Worm (Caenorhabditis elegans): ENCODE data around the gene mod-1.

DNA sequence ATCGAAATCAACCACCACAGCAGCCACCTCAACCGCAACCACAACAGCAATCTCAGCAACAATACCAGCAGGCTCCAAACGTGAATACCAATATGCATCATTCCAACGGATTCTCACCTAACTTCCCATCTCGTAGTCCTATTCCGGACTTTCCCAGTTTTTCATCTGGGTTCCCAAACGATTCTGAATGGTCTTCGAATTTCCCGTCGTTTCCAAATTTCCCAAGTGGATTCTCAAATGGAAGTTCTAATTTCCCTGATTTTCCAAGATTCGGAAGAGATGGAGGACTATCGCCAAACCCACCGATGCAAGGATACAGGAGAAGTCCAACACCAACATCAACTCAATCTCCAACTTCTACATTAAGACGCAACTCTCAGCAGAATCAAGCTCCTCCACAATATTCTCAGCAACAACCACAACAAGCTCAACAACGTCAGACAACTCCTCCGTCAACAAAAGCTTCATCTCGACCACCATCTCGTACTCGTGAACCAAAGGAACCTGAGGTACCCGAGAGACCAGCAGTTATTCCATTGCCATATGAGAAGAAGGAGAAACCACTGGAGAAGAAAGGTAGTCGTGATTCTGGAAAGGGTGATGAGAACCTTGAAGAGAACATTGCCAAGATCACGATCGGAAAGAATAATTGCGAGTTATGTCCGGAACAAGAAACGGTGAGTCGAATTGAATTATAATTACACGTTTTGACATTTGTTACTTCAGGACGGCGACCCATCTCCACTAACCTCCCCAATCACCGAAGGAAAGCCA is 23.8 kb upstream of the mod-1 start:
- no peak for TF ChIP-seq dmd-6 (GFP tag; IDR thresholded peaks at IDR 0.05)
- TF ChIP-seq nhr-76 (tag; optimal IDR thresholded peaks at IDR 0.05): no peak
- TF ChIP-seq ceh-28 (tag; optimal IDR thresholded peaks at IDR 0.05): no peak
- TF ChIP-seq gei-8 (GFP tag; optimal IDR thresholded peaks at IDR 0.05): no peak
- no peak for TF ChIP-seq hif-1 (tag; optimal IDR thresholded peaks at IDR 0.05)
- TF ChIP-seq pha-4 (GFP tag; IDR thresholded peaks at IDR 0.05): 0 out of 2 replicates have a peak, but pooled peaks have one; percentile 25
- TF ChIP-seq pha-4 (tag; optimal IDR thresholded peaks at IDR 0.05): no peak
- TF ChIP-seq unc-62 (GFP tag; optimal IDR thresholded peaks at IDR 0.05 in 1 of 2): no peak
- TF ChIP-seq unc-62 (tag; optimal IDR thresholded peaks at IDR 0.05): no peak
- no peak for TF ChIP-seq fos-1 (tag; optimal IDR thresholded peaks at IDR 0.05)
- TF ChIP-seq dpl-1 (GFP tag; optimal IDR thresholded peaks at IDR 0.05): no peak
